Worm (Caenorhabditis elegans) whole organism, L3 larva: ENCODE data around the gene R02E12.4.

Experiments used
- aly-2 ChIP-seq: fragments of 150-350 bp; optimal IDR thresholded peaks from 2 replicates; lab custom pipeline; 2014; ENCODE audit warnings: missing biosample characterization, missing genetic modification characterization
- ama-1 ChIP-seq: fragments of 150-350 bp; optimal IDR thresholded peaks from 2 replicates; lab custom pipeline; 2018
- egl-27 ChIP-seq: sonication (generic microtip); optimal IDR thresholded peaks from 4 replicates; lab custom pipeline; 2017; ENCODE audit warnings: missing biosample characterization, missing genetic modification reagents, missing genetic modification characterization
- elt-3 ChIP-seq, 3 experiments: fragments of 150-350 bp in 1 of 3; sonication (generic microtip) in 2 of 3; optimal IDR thresholded peaks; 2 replicates in 2 of 3; 4 replicates in 1 of 3; lab custom pipeline; 2014 to 2017; ENCODE audit warnings: missing biosample characterization in 3 of 3, missing genetic modification characterization in 3 of 3
- lin-15B ChIP-seq: fragments of 150-350 bp; optimal IDR thresholded peaks from 2 replicates; lab custom pipeline; 2014; ENCODE audit warnings: missing biosample characterization, missing genetic modification characterization
- lin-39 ChIP-seq: fragments of 150-350 bp; optimal IDR thresholded peaks from 2 replicates; lab custom pipeline; 2018; ENCODE audit warnings: missing biosample characterization, missing genetic modification reagents, missing genetic modification characterization
- nhr-12 ChIP-seq: fragments of 150-350 bp; optimal IDR thresholded peaks from 2 replicates; lab custom pipeline; 2014; ENCODE audit warnings: missing biosample characterization, missing genetic modification characterization
- nhr-77 ChIP-seq: fragments of 150-350 bp; optimal IDR thresholded peaks from 2 replicates; lab custom pipeline; 2014; ENCODE audit warnings: missing biosample characterization, missing genetic modification characterization
- zag-1 ChIP-seq: fragments of 150-350 bp; optimal IDR thresholded peaks from 2 replicates; lab custom pipeline; 2014; ENCODE audit warnings: missing biosample characterization, missing genetic modification characterization
- ztf-11 ChIP-seq: fragments of 150-350 bp; optimal IDR thresholded peaks from 2 replicates; lab custom pipeline; 2014; ENCODE audit warnings: missing biosample characterization, missing genetic modification characterization
- ztf-4 ChIP-seq: fragments of 150-350 bp; optimal IDR thresholded peaks from 2 replicates; lab custom pipeline; 2014; ENCODE audit warnings: missing biosample characterization, missing genetic modification characterization

DNA sequence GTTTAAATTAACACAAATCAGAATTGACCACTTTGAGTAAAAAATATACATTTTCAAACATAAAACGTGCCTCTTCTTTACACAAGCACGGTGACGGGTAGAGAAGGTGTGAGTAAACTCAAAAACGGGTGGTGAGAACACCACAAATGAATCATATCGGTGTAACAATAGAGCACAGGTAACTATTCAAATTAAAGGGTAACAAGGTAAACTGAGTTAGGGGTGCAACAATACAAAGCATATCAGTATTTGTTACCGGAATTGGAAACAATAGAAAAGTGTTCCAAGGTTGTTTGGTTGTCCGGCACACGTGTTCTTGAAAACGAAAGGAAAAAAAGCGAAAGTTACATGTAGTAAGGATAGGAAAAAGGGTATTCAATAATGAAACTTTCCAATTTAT, 22.7 kb upstream of the R02E12.4 start:
- no peak for TF ChIP-seq aly-2 (tag; lab: Kevin White, UChicago)
- no peak for TF ChIP-seq egl-27
- TF ChIP-seq elt-3 (tag; optimal IDR thresholded peaks at IDR 0.05; lab: Kevin White, UChicago) = no peak
- TF ChIP-seq lin-15B (tag; lab: Kevin White, UChicago) = no peak
- no peak for TF ChIP-seq ztf-11 (tag; lab: Kevin White, UChicago)
- no peak for TF ChIP-seq ztf-4 (tag; lab: Kevin White, UChicago)
- TF ChIP-seq zag-1 (tag; lab: Kevin White, UChicago) = no peak
- TF ChIP-seq ama-1 (lab: Kevin White, UChicago) = no peak
- no peak for TF ChIP-seq nhr-77 (tag; lab: Kevin White, UChicago)
- TF ChIP-seq lin-39 (tag; lab: Kevin White, UChicago) = no peak
- no peak for TF ChIP-seq nhr-12 (tag; lab: Kevin White, UChicago)
